Worm (Caenorhabditis elegans): ENCODE results near the gene C05G5.2.

DNA sequence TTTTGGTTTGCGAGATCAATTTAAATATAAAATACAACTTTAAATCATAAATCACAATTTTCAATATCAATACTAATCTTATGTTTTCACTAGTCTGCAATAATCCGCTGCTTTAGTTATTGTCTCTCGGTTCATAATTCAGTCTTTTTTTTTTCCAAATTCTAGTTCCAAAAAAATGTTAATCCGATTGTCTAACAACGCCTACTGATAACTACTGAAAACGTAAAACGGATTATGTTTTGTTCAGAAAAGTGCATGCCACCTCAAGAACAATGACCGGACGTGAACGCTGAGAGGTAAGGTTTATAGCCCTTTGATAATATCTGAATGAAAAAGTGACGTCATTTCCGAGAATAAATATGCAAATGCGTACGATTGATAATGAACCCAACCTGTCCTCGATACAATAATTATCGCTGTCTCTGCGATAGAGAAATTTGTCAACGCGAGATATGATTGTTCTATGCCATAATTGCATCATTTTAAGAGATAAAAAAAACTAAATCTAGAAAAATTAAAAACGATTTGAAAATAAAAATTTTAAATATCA, 46.2 kb downstream of the C05G5.2 start, which contains the start of gene sprr-2:
- TF ChIP-seq lin-39 (tag; optimal IDR thresholded peaks at IDR 0.05) (no peak), jun-1 (tag; optimal IDR thresholded peaks at IDR 0.05) (no peak), unc-62 (GFP tag; optimal IDR thresholded peaks at IDR 0.05) (no peak), nhr-237 (tag; optimal IDR thresholded peaks at IDR 0.05) (no peak), lin-13 (GFP tag; optimal IDR thresholded peaks at IDR 0.05) (no peak), nhr-28 (tag; optimal IDR thresholded peaks at IDR 0.05) (no peak), fkh-4 (tag; optimal IDR thresholded peaks at IDR 0.05; ENCODE audit: borderline replicate concordance) (no peak)
